Worm (Caenorhabditis elegans) whole organism, L2 larva: ENCODE measurements around the gene F55C12.4.

Experiments
- C34F6.9 ChIP-seq: fragments of 150-350 bp; optimal IDR thresholded peaks from 2 replicates; lab custom pipeline; 2014; ENCODE audit warnings: missing biosample characterization, missing genetic modification characterization
- F13H6.1 ChIP-seq: sonication (generic microtip); optimal IDR thresholded peaks from 2 replicates; lab custom pipeline; 2016; ENCODE audit warnings: missing genetic modification characterization, missing compliant biosample characterization
- Y55F3AM.14 ChIP-seq: fragments of 200-800 bp; sonication (Bioruptor generic); optimal IDR thresholded peaks from 2 replicates; lab custom pipeline; 2018; ENCODE audit warnings: mild to moderate bottlenecking, missing genetic modification characterization, missing compliant biosample characterization
- ZK546.5 ChIP-seq: sonication (generic microtip); optimal IDR thresholded peaks from 2 replicates; lab custom pipeline; 2017; ENCODE audit warnings: missing biosample characterization, missing genetic modification characterization
- alr-1 ChIP-seq: fragments of 150-350 bp; optimal IDR thresholded peaks from 2 replicates; lab custom pipeline; 2014; ENCODE audit warnings: missing biosample characterization, missing genetic modification characterization
- aly-2 ChIP-seq: fragments of 150-350 bp; optimal IDR thresholded peaks from 2 replicates; lab custom pipeline; 2014; ENCODE audit warnings: missing biosample characterization, missing genetic modification characterization
- ceh-16 ChIP-seq: fragments of 150-350 bp; optimal IDR thresholded peaks from 2 replicates; lab custom pipeline; 2014; ENCODE audit warnings: missing biosample characterization, missing genetic modification characterization
- crh-2 ChIP-seq: sonication (generic microtip); optimal IDR thresholded peaks from 2 replicates; lab custom pipeline; 2017; ENCODE audit warnings: missing biosample characterization, missing genetic modification characterization
- dmd-4 ChIP-seq: sonication (generic microtip); optimal IDR thresholded peaks from 2 replicates; lab custom pipeline; 2017; ENCODE audit warnings: missing biosample characterization, missing genetic modification characterization
- egl-27 ChIP-seq: sonication (generic microtip); optimal IDR thresholded peaks from 3 replicates; lab custom pipeline; 2017; ENCODE audit warnings: missing biosample characterization, missing genetic modification reagents, missing genetic modification characterization
- elt-1 ChIP-seq: fragments of 150-350 bp; optimal IDR thresholded peaks from 2 replicates; lab custom pipeline; 2014; ENCODE audit warnings: missing biosample characterization, missing genetic modification characterization
- elt-3 ChIP-seq: sonication (generic microtip); optimal IDR thresholded peaks from 2 replicates; lab custom pipeline; 2017; ENCODE audit warnings: missing biosample characterization, missing genetic modification characterization
- fos-1 ChIP-seq: fragments of 150-350 bp; optimal IDR thresholded peaks from 2 replicates; lab custom pipeline; 2014; ENCODE audit warnings: missing biosample characterization, missing genetic modification characterization
- gmeb-1 ChIP-seq: fragments of 150-350 bp; optimal IDR thresholded peaks from 2 replicates; lab custom pipeline; 2014; ENCODE audit warnings: missing biosample characterization, missing genetic modification characterization
- lin-11 ChIP-seq: fragments of 150-350 bp; sonication (generic microtip); optimal IDR thresholded peaks from 2 replicates; lab custom pipeline; 2014; ENCODE audit warnings: missing biosample characterization, missing genetic modification characterization, inconsistent platforms, mixed read lengths
- lin-13 ChIP-seq: fragments of 150-350 bp; optimal IDR thresholded peaks from 2 replicates; lab custom pipeline; 2014; ENCODE audit warnings: missing biosample characterization, missing genetic modification reagents, missing genetic modification characterization
- lsy-2 ChIP-seq, 2 experiments: fragments of 150-350 bp in 1 of 2; sonication (generic microtip) in 1 of 2; optimal IDR thresholded peaks; 2 replicates each; lab custom pipeline; 2014 to 2017; ENCODE audit warnings: missing biosample characterization in 2 of 2, missing genetic modification characterization in 2 of 2
- mdl-1 ChIP-seq, 2 experiments: fragments of 150-350 bp in 1 of 2; sonication (generic microtip) in 1 of 2; optimal IDR thresholded peaks; 2 replicates each; lab custom pipeline; 2017; ENCODE audit warnings: missing biosample characterization in 2 of 2, missing genetic modification characterization in 2 of 2
- nhr-10 ChIP-seq: sonication (generic microtip); optimal IDR thresholded peaks from 2 replicates; lab custom pipeline; 2017; ENCODE audit warnings: missing biosample characterization, missing genetic modification characterization
- nhr-11 ChIP-seq: fragments of 150-350 bp; optimal IDR thresholded peaks from 2 replicates; lab custom pipeline; 2014; ENCODE audit warnings: missing biosample characterization, missing genetic modification characterization
- nhr-129 ChIP-seq: fragments of 150-350 bp; optimal IDR thresholded peaks from 2 replicates; lab custom pipeline; 2014; ENCODE audit warnings: missing biosample characterization, missing genetic modification characterization
- nhr-21 ChIP-seq: fragments of 150-350 bp; optimal IDR thresholded peaks from 2 replicates; lab custom pipeline; 2014; ENCODE audit warnings: missing biosample characterization, missing genetic modification characterization
- nhr-23 ChIP-seq: fragments of 150-350 bp; optimal IDR thresholded peaks from 2 replicates; lab custom pipeline; 2014; ENCODE audit warnings: missing biosample characterization, missing genetic modification reagents, missing genetic modification characterization
- nhr-237 ChIP-seq: fragments of 150-350 bp; optimal IDR thresholded peaks from 2 replicates; lab custom pipeline; 2014; ENCODE audit warnings: missing biosample characterization, missing genetic modification characterization
- nhr-25 ChIP-seq: fragments of 150-350 bp; sonication (generic microtip); optimal IDR thresholded peaks from 3 replicates; lab custom pipeline; 2014; ENCODE audit warnings: missing biosample characterization, missing genetic modification characterization
- nhr-6 ChIP-seq: fragments of 150-350 bp; optimal IDR thresholded peaks from 2 replicates; lab custom pipeline; 2014; ENCODE audit warnings: missing biosample characterization, missing genetic modification characterization
- nhr-77 ChIP-seq: fragments of 150-350 bp; optimal IDR thresholded peaks from 2 replicates; lab custom pipeline; 2014; ENCODE audit warnings: missing biosample characterization, missing genetic modification characterization
- peb-1 ChIP-seq: fragments of 150-350 bp; optimal IDR thresholded peaks from 2 replicates; lab custom pipeline; 2014; ENCODE audit warnings: missing biosample characterization, missing genetic modification characterization
- sem-4 ChIP-seq: fragments of 150-350 bp; optimal IDR thresholded peaks from 2 replicates; lab custom pipeline; 2014; ENCODE audit warnings: missing biosample characterization, missing genetic modification reagents, missing genetic modification characterization
- sma-3 ChIP-seq: sonication (generic microtip); optimal IDR thresholded peaks from 2 replicates; lab custom pipeline; 2016; ENCODE audit warnings: missing genetic modification reagents, missing genetic modification characterization, missing compliant biosample characterization
- sma-9 ChIP-seq, 2 experiments: fragments of 150-350 bp in 1 of 2; sonication (generic microtip) in 1 of 2; optimal IDR thresholded peaks; 2 replicates each; lab custom pipeline; 2014 to 2016; ENCODE audit warnings: missing genetic modification characterization in 2 of 2, mild to moderate bottlenecking in 1 of 2, missing biosample characterization in 1 of 2, missing compliant biosample characterization in 1 of 2, missing genetic modification reagents in 1 of 2, moderate library complexity in 1 of 2
- snpc-4 ChIP-seq: fragments of 150-350 bp; optimal IDR thresholded peaks from 2 replicates; lab custom pipeline; 2014; ENCODE audit warnings: missing biosample characterization, missing genetic modification characterization
- unc-39 ChIP-seq: fragments of 150-350 bp; optimal IDR thresholded peaks from 2 replicates; lab custom pipeline; 2014; ENCODE audit warnings: missing biosample characterization, missing genetic modification characterization
- unc-55 ChIP-seq: fragments of 150-350 bp; sonication (generic microtip); optimal IDR thresholded peaks from 3 replicates; lab custom pipeline; 2014; ENCODE audit warnings: missing biosample characterization, missing genetic modification reagents, missing genetic modification characterization
- unc-62 ChIP-seq: fragments of 150-350 bp; optimal IDR thresholded peaks from 2 replicates; lab custom pipeline; 2014; ENCODE audit warnings: missing biosample characterization, missing genetic modification reagents, missing genetic modification characterization
- zag-1 ChIP-seq: fragments of 150-350 bp; optimal IDR thresholded peaks from 2 replicates; lab custom pipeline; 2014; ENCODE audit warnings: missing biosample characterization, missing genetic modification characterization
- ztf-1 ChIP-seq: fragments of 200-800 bp; sonication (Bioruptor generic); conservative IDR thresholded peaks from 2 replicates; pipeline ENCODE4 v1.3.6; 2022; ENCODE audit warnings: missing genetic modification characterization, missing compliant biosample characterization
- ztf-11 ChIP-seq: sonication (generic microtip); optimal IDR thresholded peaks from 2 replicates; lab custom pipeline; 2017; ENCODE audit warnings: missing biosample characterization, missing genetic modification characterization
- ztf-4 ChIP-seq: fragments of 150-350 bp; optimal IDR thresholded peaks from 2 replicates; lab custom pipeline; 2014; ENCODE audit warnings: missing biosample characterization, missing genetic modification characterization

The F55C12.4 gene

ce11 chrII:5838453-5838852, 19.8 kb downstream of the F55C12.4 start, which contains the start of gene ZK1248.15:
ZK1248.15 (minus strand) TSS chrII:5838553.
- no peak for TF ChIP-seq elt-3 (tag; lab: Kevin White, UChicago)
- no peak for TF ChIP-seq nhr-10 (tag; lab: Kevin White, UChicago)
- no peak for TF ChIP-seq sma-3 (GFP tag; lab: Kevin White, UChicago)
- no peak for TF ChIP-seq egl-27 (tag; lab: Kevin White, UChicago)
- TF ChIP-seq nhr-6, result no peak
- TF ChIP-seq zag-1 (tag; lab: Kevin White, UChicago), result no peak
- TF ChIP-seq elt-1 (tag; lab: Kevin White, UChicago), result no peak
- TF ChIP-seq nhr-237 (tag; lab: Kevin White, UChicago), result no peak
- TF ChIP-seq unc-62 (GFP tag; lab: Kevin White, UChicago), result no peak
- no peak for TF ChIP-seq nhr-129
- no peak for TF ChIP-seq mdl-1 (tag; optimal IDR thresholded peaks at IDR 0.05; lab: Kevin White, UChicago)
- no peak for TF ChIP-seq ztf-11
- TF ChIP-seq lin-11 (tag; lab: Kevin White, UChicago), result no peak
- TF ChIP-seq fos-1 (tag; lab: Kevin White, UChicago), result no peak

- peak; percentile 81 for TF ChIP-seq C34F6.9 (tag; lab: Kevin White, UChicago)
- TF ChIP-seq lsy-2 (tag; optimal IDR thresholded peaks at IDR 0.05; lab: Kevin White, UChicago), result peak in 1 of 2 experiments; percentile 68
- no peak for TF ChIP-seq lin-13 (GFP tag; lab: Kevin White, UChicago)
- peak; percentile 73 for TF ChIP-seq unc-55 (GFP tag; lab: Kevin White, UChicago)
- TF ChIP-seq sma-3 (GFP tag; lab: Kevin White, UChicago), result peak; percentile 65
- peak; percentile 15 for TF ChIP-seq crh-2 (tag; lab: Kevin White, UChicago)
- TF ChIP-seq F13H6.1, result peak; percentile 21
- no peak for TF ChIP-seq sma-9 (GFP tag; optimal IDR thresholded peaks at IDR 0.05; lab: Kevin White, UChicago)
- TF ChIP-seq sma-9 (tag; optimal IDR thresholded peaks at IDR 0.05; lab: Kevin White, UChicago), result no peak
- no peak for TF ChIP-seq nhr-6
- TF ChIP-seq ztf-1 (GFP tag; lab: Robert Waterston, UW), result no peak
- peak; percentile 3 for TF ChIP-seq nhr-129
- TF ChIP-seq nhr-10 (tag; lab: Kevin White, UChicago), result no peak
- TF ChIP-seq ZK546.5 (tag; lab: Kevin White, UChicago), result no peak
- no peak for TF ChIP-seq fos-1 (tag; lab: Kevin White, UChicago)
- TF ChIP-seq, all 48 proteins: peak for 7
These were observed 22.0 kb downstream of the F55C12.4 start, which contains the start of gene fzo-1 for ce11 chrII:5836153-5836719. fzo-1 (minus strand) TSS chrII:5836203.

ce11 chrII:5835146-5835545, 23.1 kb downstream of the F55C12.4 start:
- no peak for TF ChIP-seq peb-1 (tag; lab: Kevin White, UChicago)
- TF ChIP-seq dmd-4 (tag; lab: Kevin White, UChicago), result no peak
- TF ChIP-seq gmeb-1 (tag; lab: Kevin White, UChicago), result no peak
- no peak for TF ChIP-seq aly-2 (tag; lab: Kevin White, UChicago)
- no peak for TF ChIP-seq nhr-21 (tag; lab: Kevin White, UChicago)
- TF ChIP-seq mdl-1 (tag; optimal IDR thresholded peaks at IDR 0.05; lab: Kevin White, UChicago), result no peak
- TF ChIP-seq sem-4 (tag; lab: Kevin White, UChicago), result no peak
- no peak for TF ChIP-seq nhr-23 (tag; lab: Kevin White, UChicago)
- TF ChIP-seq nhr-25, result no peak
- TF ChIP-seq ceh-16 (tag; lab: Kevin White, UChicago), result no peak
- TF ChIP-seq snpc-4 (tag; lab: Kevin White, UChicago), result no peak
- no peak for TF ChIP-seq fos-1 (tag; lab: Kevin White, UChicago)
- no peak for TF ChIP-seq nhr-77 (tag; lab: Kevin White, UChicago)
- no peak for TF ChIP-seq alr-1 (tag; lab: Kevin White, UChicago)

- no peak for TF ChIP-seq nhr-6
- TF ChIP-seq sem-4 (tag; lab: Kevin White, UChicago), result no peak
- TF ChIP-seq ztf-4 (tag; lab: Kevin White, UChicago), result no peak
- no peak for TF ChIP-seq crh-2 (tag; lab: Kevin White, UChicago)
- TF ChIP-seq nhr-11 (tag; lab: Kevin White, UChicago), result no peak
- no peak for TF ChIP-seq C34F6.9 (tag; lab: Kevin White, UChicago)
- TF ChIP-seq Y55F3AM.14 (GFP tag; lab: Kevin White, UChicago), result no peak
- no peak for TF ChIP-seq egl-27 (tag; lab: Kevin White, UChicago)
- no peak for TF ChIP-seq unc-39 (tag; lab: Kevin White, UChicago)
- no peak for TF ChIP-seq lsy-2 (tag; optimal IDR thresholded peaks at IDR 0.05; lab: Kevin White, UChicago)
- no peak for TF ChIP-seq nhr-77 (tag; lab: Kevin White, UChicago)
- no peak for TF ChIP-seq ztf-1 (GFP tag; lab: Robert Waterston, UW)
- no peak for TF ChIP-seq snpc-4 (tag; lab: Kevin White, UChicago)
- TF ChIP-seq F13H6.1, result no peak
- no peak for TF ChIP-seq lin-13 (GFP tag; lab: Kevin White, UChicago)
- TF ChIP-seq nhr-23 (tag; lab: Kevin White, UChicago), result no peak
- TF ChIP-seq nhr-25, result no peak
These were observed 25.1 kb downstream of the F55C12.4 start, which contains the start of gene gtap-1 for ce11 chrII:5833136-5833535. gtap-1 (minus strand) TSS chrII:5833236.
